Fruit fly (Drosophila melanogaster): ENCODE data around the gene CG15576.

dm6 chrX:4225020-4225419 lies 27.6 kb downstream of the CG15576 start:
- TF ChIP-seq CG30020 (tag; optimal IDR thresholded peaks at IDR 0.05) (no peak), Lpt (GFP tag; optimal IDR thresholded peaks at IDR 0.05) (no peak), tna (GFP tag; IDR thresholded peaks at IDR 0.05; ENCODE audit: partially characterized antibody) (no peak), sd (tag; optimal IDR thresholded peaks at IDR 0.05) (no peak)
